Fruit fly (Drosophila melanogaster) whole organism, embryonic: ENCODE data around the gene crm.
A peak's percentile ranks its signal among the peaks of the same experiment; 100 is the strongest.

Experiments
- ATbp ChIP-seq: fragments of 200-800 bp; sonication (Bioruptor generic); optimal IDR thresholded peaks from 2 replicates; lab custom pipeline; 2017; ENCODE audit warnings: missing biosample characterization, mild to moderate bottlenecking, missing genetic modification characterization, missing genetic modification reagents
- Adf1 ChIP-seq: fragments of 200-800 bp; sonication (Bioruptor generic); IDR thresholded peaks from 2 replicates; pipeline ENCODE4 v1.3.6; 2022; ENCODE audit warnings: missing biosample characterization, missing genetic modification characterization
- Bgb ChIP-seq: fragments of 200-800 bp; sonication (Bioruptor generic); IDR thresholded peaks from 2 replicates; pipeline ENCODE4 v1.3.6; 2022; ENCODE audit warnings: missing biosample characterization, missing genetic modification characterization; ENCODE audit not compliant: partially characterized antibody
- CG10321 ChIP-seq: fragments of 200-800 bp; sonication (Bioruptor generic); IDR thresholded peaks from 2 replicates; pipeline ENCODE4 v1.3.6; 2022; ENCODE audit warnings: missing biosample characterization, missing genetic modification characterization
- CG10979 ChIP-seq: fragments of 200-800 bp; sonication (Bioruptor generic); optimal IDR thresholded peaks from 2 replicates; lab custom pipeline; 2018; ENCODE audit warnings: missing biosample characterization, mild to moderate bottlenecking, missing genetic modification characterization, moderate library complexity
- CG11247 ChIP-seq: fragments of 200-800 bp; sonication (Bioruptor generic); IDR thresholded peaks from 2 replicates; pipeline ENCODE4 v1.3.6; 2022; ENCODE audit warnings: missing biosample characterization, missing genetic modification characterization
- CG11504 ChIP-seq: fragments of 200-800 bp; sonication (Bioruptor generic); optimal IDR thresholded peaks from 3 replicates; lab custom pipeline; 2019; ENCODE audit warnings: missing biosample characterization, mild to moderate bottlenecking, missing genetic modification characterization, moderate library complexity
- CG1233 ChIP-seq: fragments of 200-800 bp; sonication (Bioruptor generic); optimal IDR thresholded peaks from 4 replicates; lab custom pipeline; 2018; ENCODE audit warnings: missing biosample characterization, mild to moderate bottlenecking, missing genetic modification characterization
- CG16779 ChIP-seq: fragments of 200-800 bp; sonication (Bioruptor generic); IDR thresholded peaks from 2 replicates; pipeline ENCODE4 v1.3.6; 2022; ENCODE audit warnings: missing biosample characterization, missing genetic modification characterization
- CG17186 ChIP-seq: fragments of 200-800 bp; sonication (Bioruptor generic); optimal IDR thresholded peaks from 3 replicates; lab custom pipeline; 2017; ENCODE audit warnings: missing biosample characterization, missing genetic modification reagents, missing genetic modification characterization
- CG17361 ChIP-seq: fragments of 200-800 bp; sonication (Bioruptor generic); IDR thresholded peaks from 3 replicates; pipeline ENCODE4 v1.3.6; 2022; ENCODE audit warnings: missing biosample characterization, missing genetic modification characterization
- CG4360 ChIP-seq: fragments of 200-800 bp; sonication (Bioruptor generic); IDR thresholded peaks from 2 replicates; pipeline ENCODE4 v1.3.6; 2022; ENCODE audit warnings: missing biosample characterization, missing genetic modification characterization
- CG4617 ChIP-seq: fragments of 200-800 bp; sonication (Bioruptor generic); optimal IDR thresholded peaks from 3 replicates; lab custom pipeline; 2016; ENCODE audit warnings: missing biosample characterization, missing genetic modification characterization, borderline replicate concordance
- CG4730 ChIP-seq: fragments of 200-800 bp; sonication (Bioruptor generic); IDR thresholded peaks from 2 replicates; pipeline ENCODE4 v1.3.6; 2022; ENCODE audit warnings: missing biosample characterization, missing genetic modification characterization
- CG4820 ChIP-seq: fragments of 200-800 bp; sonication (Bioruptor generic); optimal IDR thresholded peaks from 3 replicates; lab custom pipeline; 2016; ENCODE audit warnings: missing biosample characterization, missing genetic modification characterization
- CG6854 ChIP-seq: fragments of 200-800 bp; sonication (Bioruptor generic); optimal IDR thresholded peaks from 3 replicates; lab custom pipeline; 2017; ENCODE audit warnings: missing biosample characterization, mild to moderate bottlenecking, missing genetic modification characterization
- CG7556 ChIP-seq: fragments of 200-800 bp; sonication (Bioruptor generic); optimal IDR thresholded peaks from 2 replicates; lab custom pipeline; 2017; ENCODE audit warnings: missing biosample characterization, mild to moderate bottlenecking, missing genetic modification characterization
- CG7928 ChIP-seq: fragments of 200-800 bp; sonication (Bioruptor generic); optimal IDR thresholded peaks from 2 replicates; lab custom pipeline; 2017; ENCODE audit warnings: missing biosample characterization, mild to moderate bottlenecking, missing genetic modification characterization
- CG8924 ChIP-seq: fragments of 200-800 bp; optimal IDR thresholded peaks from 3 replicates; lab custom pipeline; 2019; ENCODE audit warnings: missing biosample characterization, mild to moderate bottlenecking, missing genetic modification characterization, moderate library complexity
- CG9215 ChIP-seq: fragments of 200-800 bp; sonication (Bioruptor generic); IDR thresholded peaks from 2 replicates; pipeline ENCODE4 v1.3.6; 2022; ENCODE audit warnings: missing biosample characterization, missing genetic modification characterization
- CG9817 ChIP-seq: fragments of 200-800 bp; sonication (Bioruptor generic); optimal IDR thresholded peaks from 2 replicates; lab custom pipeline; 2018; ENCODE audit warnings: missing biosample characterization, mild to moderate bottlenecking, missing genetic modification characterization, moderate library complexity
- CG9876 ChIP-seq: fragments of 200-800 bp; sonication (Bioruptor generic); optimal IDR thresholded peaks from 2 replicates; lab custom pipeline; 2016; ENCODE audit warnings: missing biosample characterization, missing genetic modification characterization
- Deaf1 ChIP-seq: fragments of 200-800 bp; optimal IDR thresholded peaks from 3 replicates; lab custom pipeline; 2019; ENCODE audit warnings: missing biosample characterization, mild to moderate bottlenecking, missing genetic modification characterization, moderate library complexity
- Dip2 ChIP-seq: fragments of 200-800 bp; sonication (Bioruptor generic); IDR thresholded peaks from 2 replicates; pipeline ENCODE4 v1.3.6; 2022; ENCODE audit warnings: missing biosample characterization, missing genetic modification characterization
- Dip3 ChIP-seq: fragments of 200-800 bp; sonication (Bioruptor generic); optimal IDR thresholded peaks from 3 replicates; lab custom pipeline; 2016; ENCODE audit warnings: missing biosample characterization, missing genetic modification characterization
- Doc2 ChIP-seq: fragments of 200-800 bp; sonication (Bioruptor generic); IDR thresholded peaks from 2 replicates; pipeline ENCODE4 v1.3.6; 2022; ENCODE audit warnings: missing biosample characterization, missing genetic modification characterization
- HLH4C ChIP-seq: fragments of 200-800 bp; sonication (Bioruptor generic); IDR thresholded peaks from 3 replicates; pipeline ENCODE4 v1.3.6; 2022; ENCODE audit warnings: missing biosample characterization, missing genetic modification characterization; ENCODE audit not compliant: partially characterized antibody
- HLH54F ChIP-seq: fragments of 200-800 bp; sonication (Bioruptor generic); optimal IDR thresholded peaks from 3 replicates; lab custom pipeline; 2016; ENCODE audit warnings: missing biosample characterization, missing genetic modification characterization
- Hand ChIP-seq: fragments of 200-800 bp; sonication (Bioruptor generic); optimal IDR thresholded peaks from 2 replicates; lab custom pipeline; 2017; ENCODE audit warnings: mild to moderate bottlenecking, missing biosample characterization, missing genetic modification reagents, missing genetic modification characterization
- Hey ChIP-seq: fragments of 200-800 bp; sonication (Bioruptor generic); optimal IDR thresholded peaks from 3 replicates; lab custom pipeline; 2018; ENCODE audit warnings: missing biosample characterization, mild to moderate bottlenecking, missing genetic modification characterization
- Hr51 ChIP-seq, 2 experiments: fragments of 200-800 bp; sonication (Bioruptor generic); optimal IDR thresholded peaks; 2 replicates in 1 of 2; 3 replicates in 1 of 2; lab custom pipeline; 2016 to 2018; ENCODE audit warnings: missing biosample characterization in 2 of 2, missing genetic modification characterization in 2 of 2, mild to moderate bottlenecking in 1 of 2, moderate library complexity in 1 of 2
- Meics ChIP-seq: fragments of 200-800 bp; sonication (Bioruptor generic); optimal IDR thresholded peaks from 2 replicates; lab custom pipeline; 2017; ENCODE audit warnings: missing biosample characterization, mild to moderate bottlenecking, missing genetic modification characterization
- NK7.1 ChIP-seq: fragments of 200-800 bp; sonication (Bioruptor generic); optimal IDR thresholded peaks from 3 replicates; lab custom pipeline; 2016; ENCODE audit warnings: missing biosample characterization, missing genetic modification characterization
- Sry-β ChIP-seq: fragments of 200-800 bp; sonication (Bioruptor generic); optimal IDR thresholded peaks from 2 replicates; lab custom pipeline; 2018; ENCODE audit warnings: missing biosample characterization, mild to moderate bottlenecking, missing genetic modification characterization, moderate library complexity
- Ssrp ChIP-seq: fragments of 200-800 bp; sonication (Bioruptor generic); optimal IDR thresholded peaks from 2 replicates; lab custom pipeline; 2018; ENCODE audit warnings: missing biosample characterization, mild to moderate bottlenecking, missing genetic modification characterization, moderate library complexity
- Usf ChIP-seq: fragments of 200-800 bp; sonication (Bioruptor generic); optimal IDR thresholded peaks from 2 replicates; lab custom pipeline; 2017; ENCODE audit warnings: missing genotype, missing biosample characterization, missing genetic modification characterization
- Vsx1 ChIP-seq: fragments of 200-800 bp; sonication (Bioruptor generic); optimal IDR thresholded peaks from 2 replicates; lab custom pipeline; 2017; ENCODE audit warnings: missing biosample characterization, mild to moderate bottlenecking, missing genetic modification characterization, missing genetic modification reagents
- ash1 ChIP-seq: fragments of 200-800 bp; sonication (Bioruptor generic); optimal IDR thresholded peaks from 2 replicates; lab custom pipeline; 2018; ENCODE audit warnings: missing biosample characterization, mild to moderate bottlenecking, missing genetic modification characterization
- bcd ChIP-seq: fragments of 200-800 bp; sonication (Bioruptor generic); optimal IDR thresholded peaks from 2 replicates; lab custom pipeline; 2017; ENCODE audit warnings: missing biosample characterization, mild to moderate bottlenecking, missing genetic modification characterization
- chn ChIP-seq: fragments of 200-800 bp; sonication (Bioruptor generic); optimal IDR thresholded peaks from 2 replicates; lab custom pipeline; 2016; ENCODE audit warnings: missing biosample characterization, missing genetic modification characterization
- kni ChIP-seq: fragments of 200-800 bp; sonication (Bioruptor generic); optimal IDR thresholded peaks from 3 replicates; lab custom pipeline; 2017; ENCODE audit warnings: mild to moderate bottlenecking, missing biosample characterization, missing genetic modification reagents, missing genetic modification characterization
- nerfin-1 ChIP-seq: fragments of 200-800 bp; sonication (Bioruptor generic); optimal IDR thresholded peaks from 3 replicates; lab custom pipeline; 2019; ENCODE audit warnings: missing biosample characterization, mild to moderate bottlenecking, missing genetic modification characterization, moderate library complexity
- pan ChIP-seq, 4 experiments: fragments of >200 bp in 3 of 4; fragments of 200-800 bp in 1 of 4; sonication (Bioruptor generic) in 1 of 4; optimal IDR thresholded peaks in 3 of 4; IDR thresholded peaks in 1 of 4; 2 replicates each; pipeline versions ENCODE4 v1.3.6 to Lab custom; 2017 to 2022; ENCODE audit warnings: missing biosample characterization in 2 of 4, missing genetic modification characterization in 2 of 4, mixed read lengths in 1 of 4
- pfk ChIP-seq: fragments of 200-800 bp; sonication (Bioruptor generic); optimal IDR thresholded peaks from 2 replicates; lab custom pipeline; 2018; ENCODE audit warnings: missing biosample characterization, mild to moderate bottlenecking, missing genetic modification characterization, moderate library complexity
- pita ChIP-seq: fragments of 200-800 bp; sonication (Bioruptor generic); optimal IDR thresholded peaks from 2 replicates; lab custom pipeline; 2017; ENCODE audit warnings: missing biosample characterization, mild to moderate bottlenecking, missing genetic modification characterization
- psq ChIP-seq: fragments of 200-800 bp; sonication (Bioruptor generic); optimal IDR thresholded peaks from 2 replicates; lab custom pipeline; 2017; ENCODE audit warnings: missing biosample characterization, missing genetic modification characterization
- trh ChIP-seq: fragments of 200-800 bp; sonication (Bioruptor generic); optimal IDR thresholded peaks from 2 replicates; lab custom pipeline; 2016; ENCODE audit warnings: missing biosample characterization, missing genetic modification characterization
- vfl ChIP-seq: fragments of 200-800 bp; sonication (Bioruptor generic); optimal IDR thresholded peaks from 2 replicates; lab custom pipeline; 2016; ENCODE audit warnings: missing biosample characterization, missing genetic modification characterization
- zf30C ChIP-seq: fragments of 200-800 bp; sonication (Bioruptor generic); optimal IDR thresholded peaks from 3 replicates; lab custom pipeline; 2018; ENCODE audit warnings: missing biosample characterization, mild to moderate bottlenecking, missing genetic modification characterization

crm gene

DNA sequence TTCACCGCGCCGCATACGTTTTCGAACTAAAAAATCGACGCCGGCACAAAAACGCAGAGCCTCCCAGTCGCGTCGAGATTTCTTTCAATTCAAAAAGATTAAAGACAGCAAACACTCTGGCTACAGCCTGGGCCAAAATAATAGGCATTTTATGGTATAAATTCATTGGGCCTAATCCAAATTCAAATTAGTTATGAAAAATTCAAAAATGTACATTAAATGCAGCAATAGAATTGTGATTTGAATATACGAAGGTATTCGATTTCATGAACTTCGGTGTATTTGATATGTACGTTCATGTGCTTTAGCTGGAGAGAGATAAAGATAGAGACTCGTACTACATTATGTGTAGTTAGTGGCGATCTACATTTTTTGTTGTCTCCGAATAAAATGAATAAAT is 5.5 kb upstream of the crm start, which contains the start of gene Syx4 (continued):
- peak; percentile 79 for TF ChIP-seq CG9876 (GFP tag; lab: Kevin White, UChicago)
- peak; percentile 88 for TF ChIP-seq CG9817 (tag; lab: Kevin White, UChicago)
- TF ChIP-seq HLH54F (GFP tag; lab: Kevin White, UChicago): peak; percentile 90
- TF ChIP-seq Dip3: peak; percentile 93
- peak; percentile 79 for TF ChIP-seq CG10321
- peak; percentile 91 for TF ChIP-seq CG11247 (GFP tag; lab: Robert Waterston, UW)
- no peak for TF ChIP-seq CG17186 (GFP tag; lab: Kevin White, UChicago)
- TF ChIP-seq zf30C (GFP tag; lab: Kevin White, UChicago): no peak
- TF ChIP-seq ATbp (GFP tag; lab: Kevin White, UChicago): peak; percentile 88
- peak; percentile 50 for TF ChIP-seq psq (GFP tag; lab: Kevin White, UChicago)
- peak; percentile 63 for TF ChIP-seq CG7928 (GFP tag; lab: Kevin White, UChicago)
- TF ChIP-seq Meics (GFP tag; lab: Kevin White, UChicago): peak; percentile 94
- peak; percentile 87 for TF ChIP-seq CG1233
- TF ChIP-seq CG4730 (GFP tag; lab: Robert Waterston, UW): peak; percentile 70
- peak; percentile 27 for TF ChIP-seq Hey
- peak; percentile 72 for TF ChIP-seq Deaf1 (tag; lab: Kevin White, UChicago)
- TF ChIP-seq vfl (GFP tag; lab: Kevin White, UChicago): peak; percentile 83
- peak; percentile 86 for TF ChIP-seq Hand (GFP tag; lab: Kevin White, UChicago)
- peak; percentile 89 for TF ChIP-seq CG7556 (GFP tag; lab: Kevin White, UChicago)
- TF ChIP-seq CG16779 (GFP tag; lab: Robert Waterston, UW): peak; percentile 68
- TF ChIP-seq pan (optimal IDR thresholded peaks at IDR 0.05; lab: Kevin White, UChicago): no peak
- TF ChIP-seq pan (GFP tag; optimal IDR thresholded peaks at IDR 0.05 in 1 of 2, IDR thresholded peaks at IDR 0.05 in 1 of 2): peak in 1 of 2 experiments; percentile 93
- peak; percentile 81 for TF ChIP-seq nerfin-1 (tag; lab: Kevin White, UChicago)
- peak; percentile 87 for TF ChIP-seq CG17361 (GFP tag; lab: Robert Waterston, UW)
- TF ChIP-seq Hr51 (GFP tag; optimal IDR thresholded peaks at IDR 0.05; lab: Kevin White, UChicago): peak; percentile 78 to 93
- peak; percentile 49 for TF ChIP-seq trh (GFP tag; lab: Kevin White, UChicago)
- TF ChIP-seq chn: peak; percentile 73
- 0 out of 2 replicates have a peak, but pooled peaks have one; percentile 21 for TF ChIP-seq Doc2 (GFP tag; lab: Robert Waterston, UW)
- peak; percentile 92 for TF ChIP-seq bcd (GFP tag; lab: Kevin White, UChicago)
- no peak for TF ChIP-seq Bgb (GFP tag; lab: Robert Waterston, UW)
- TF ChIP-seq Dip2 (GFP tag; lab: Robert Waterston, UW): no peak
- peak; percentile 46 for TF ChIP-seq CG4617 (GFP tag; lab: Kevin White, UChicago)
- TF ChIP-seq kni (GFP tag; lab: Kevin White, UChicago): no peak
- peak; percentile 16 for TF ChIP-seq Sry-β (GFP tag; lab: Kevin White, UChicago)
- peak; percentile 91 for TF ChIP-seq CG6854
- peak; percentile 64; the same call in 1 of the 2 replicates for TF ChIP-seq Adf1 (GFP tag; lab: Robert Waterston, UW)
- TF ChIP-seq Ssrp (tag; lab: Kevin White, UChicago): peak; percentile 81
- TF ChIP-seq ash1 (GFP tag; lab: Kevin White, UChicago): peak; percentile 67
- TF ChIP-seq NK7.1 (GFP tag; lab: Kevin White, UChicago): peak; percentile 67
- peak; percentile 93 for TF ChIP-seq CG8924
- TF ChIP-seq Vsx1: peak; percentile 76
- peak; percentile 56; the same call in 1 of the 2 replicates for TF ChIP-seq CG4360 (GFP tag; lab: Robert Waterston, UW)
- peak; percentile 69 for TF ChIP-seq CG9215
- no peak for TF ChIP-seq pfk (GFP tag; lab: Kevin White, UChicago)
- no peak for TF ChIP-seq pita (GFP tag; lab: Kevin White, UChicago)
- TF ChIP-seq CG11504: peak; percentile 92
- peak; percentile 85 for TF ChIP-seq CG4820 (GFP tag; lab: Kevin White, UChicago)
- TF ChIP-seq Usf (GFP tag; lab: Kevin White, UChicago): peak; percentile 71
- peak; percentile 78 for TF ChIP-seq CG10979 (tag; lab: Kevin White, UChicago)
- TF ChIP-seq HLH4C: no peak
